Worm (Caenorhabditis elegans) whole organism, early embryonic: ENCODE results near the gene msp-10.
"Not testable (repeated sequence)": the region's sequence is repeated elsewhere in the genome, so short reads cannot be mapped to it uniquely, and the experiment has no call there.

Experiments used
- B0310.2 ChIP-seq: sonication (generic microtip); optimal IDR thresholded peaks from 2 replicates; lab custom pipeline; 2016; ENCODE audit warnings: mild to moderate bottlenecking, missing genetic modification characterization, missing compliant biosample characterization
- aly-1 ChIP-seq: sonication (generic microtip); optimal IDR thresholded peaks from 2 replicates; lab custom pipeline; 2016; ENCODE audit warnings: missing genetic modification characterization, missing compliant biosample characterization
- ama-1 ChIP-seq: fragments of 150-350 bp; optimal IDR thresholded peaks from 2 replicates; lab custom pipeline; 2014
- ceh-36 ChIP-seq: sonication (generic microtip); optimal IDR thresholded peaks from 2 replicates; lab custom pipeline; 2016; ENCODE audit warnings: missing genetic modification characterization, inconsistent platforms, missing compliant biosample characterization
- ets-7 ChIP-seq: sonication (generic microtip); optimal IDR thresholded peaks from 2 replicates; lab custom pipeline; 2016; ENCODE audit warnings: missing genotype, missing genetic modification characterization, missing compliant biosample characterization
- flt-1 ChIP-seq: fragments of 200-800 bp; sonication (Bioruptor generic); IDR thresholded peaks from 2 replicates; pipeline ENCODE4 v1.3.6; 2022; ENCODE audit warnings: missing genetic modification characterization, missing compliant biosample characterization
- hmg-4 ChIP-seq: fragments of 200-800 bp; sonication (Bioruptor generic); optimal IDR thresholded peaks from 2 replicates; lab custom pipeline; 2018; ENCODE audit warnings: mild to moderate bottlenecking, missing genetic modification characterization, missing compliant biosample characterization
- hnd-1 ChIP-seq: sonication (generic microtip); optimal IDR thresholded peaks from 2 replicates; lab custom pipeline; 2016; ENCODE audit warnings: missing genetic modification characterization, missing compliant biosample characterization
- pes-1 ChIP-seq: fragments of 200-800 bp; sonication (Bioruptor generic); IDR thresholded peaks from 2 replicates; pipeline ENCODE4 v1.3.6; 2022; ENCODE audit warnings: missing genetic modification reagents, missing genetic modification characterization, missing compliant biosample characterization
- scrt-1 ChIP-seq: fragments of 200-800 bp; sonication (Bioruptor generic); IDR thresholded peaks from 2 replicates; pipeline ENCODE4 v1.3.6; 2022; ENCODE audit warnings: missing genetic modification characterization, missing compliant biosample characterization
- tra-4 ChIP-seq: sonication (generic microtip); optimal IDR thresholded peaks from 2 replicates; lab custom pipeline; 2017; ENCODE audit warnings: missing genetic modification characterization, missing compliant biosample characterization

DNA sequence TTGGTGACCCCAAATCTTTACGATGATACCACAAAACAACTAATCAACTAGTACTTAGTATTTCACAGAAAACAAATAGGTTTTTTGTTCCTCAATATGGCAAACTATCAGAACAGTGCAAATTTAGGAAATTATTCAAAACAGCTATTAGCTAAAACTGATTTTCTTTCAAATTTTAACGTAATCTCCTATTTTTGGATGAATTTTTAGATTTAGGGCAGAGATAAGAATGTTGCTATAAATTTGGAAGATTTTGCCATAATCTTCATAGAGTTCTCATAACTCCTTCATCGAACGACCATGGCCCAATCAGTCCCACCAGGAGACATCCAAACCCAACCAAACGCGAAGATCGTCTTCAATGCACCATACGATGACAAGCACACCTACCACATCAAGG, at the start of gene msp-10:
- not testable (repeated sequence) for TF ChIP-seq ama-1 (lab: Kevin White, UChicago); hmg-4 (GFP tag; lab: Kevin White, UChicago); hnd-1 (tag; lab: Kevin White, UChicago); B0310.2; scrt-1 (GFP tag; lab: Robert Waterston, UW); pes-1 (GFP tag; lab: Robert Waterston, UW); flt-1; tra-4 (tag; lab: Kevin White, UChicago); aly-1 (tag; lab: Kevin White, UChicago); ets-7 (tag; lab: Kevin White, UChicago); ceh-36
